Worm (Caenorhabditis elegans): ENCODE data around the gene T08B1.4.

T08B1.4 gene

ce11 chrV:1991381-1991780, 12.3 kb downstream of the T08B1.4 start:
- no peak for TF ChIP-seq hnd-1 (tag; optimal IDR thresholded peaks at IDR 0.05)

- TF ChIP-seq hnd-1 (tag; optimal IDR thresholded peaks at IDR 0.05): no peak
- TF ChIP-seq aly-1 (tag; optimal IDR thresholded peaks at IDR 0.05): no peak
- no peak for TF ChIP-seq F13C5.2 (tag; optimal IDR thresholded peaks at IDR 0.05)
- no peak for TF ChIP-seq ets-7 (tag; optimal IDR thresholded peaks at IDR 0.05)
- no peak for TF ChIP-seq tra-4 (tag; optimal IDR thresholded peaks at IDR 0.05)
- no peak for TF ChIP-seq B0310.2 (tag; optimal IDR thresholded peaks at IDR 0.05)
These were observed 13.5 kb downstream of the T08B1.4 start, which contains the start of gene tnt-4 for ce11 chrV:1992515-1992968. tnt-4 (minus strand) TSS chrV:1992918.

ce11 chrV:1998358-1998757, 19.3 kb downstream of the T08B1.4 start:
- TF ChIP-seq B0310.2 (tag; optimal IDR thresholded peaks at IDR 0.05) (no peak), tbx-11 (GFP tag; IDR thresholded peaks at IDR 0.05) (no peak), hmbx-1 (tag; optimal IDR thresholded peaks at IDR 0.05) (no peak), hnd-1 (tag; optimal IDR thresholded peaks at IDR 0.05) (no peak), scrt-1 (GFP tag; IDR thresholded peaks at IDR 0.05) (no peak), pes-1 (GFP tag; IDR thresholded peaks at IDR 0.05) (no peak), ceh-13 (GFP tag; optimal IDR thresholded peaks at IDR 0.05) (no peak), sea-1 (GFP tag; conservative IDR thresholded peaks at IDR 0.05) (no peak), flt-1 (GFP tag; IDR thresholded peaks at IDR 0.05) (no peak), ceh-36 (tag; optimal IDR thresholded peaks at IDR 0.05) (no peak), F13C5.2 (tag; optimal IDR thresholded peaks at IDR 0.05) (no peak), aly-1 (tag; optimal IDR thresholded peaks at IDR 0.05) (no peak), hmg-4 (GFP tag; optimal IDR thresholded peaks at IDR 0.05) (no peak), tra-4 (tag; optimal IDR thresholded peaks at IDR 0.05) (no peak)

- TF ChIP-seq ama-1 (optimal IDR thresholded peaks at IDR 0.05) (no peak), tra-4 (tag; optimal IDR thresholded peaks at IDR 0.05) (no peak), B0310.2 (tag; optimal IDR thresholded peaks at IDR 0.05) (no peak), pes-1 (GFP tag; IDR thresholded peaks at IDR 0.05) (no peak), hmg-4 (GFP tag; optimal IDR thresholded peaks at IDR 0.05) (no peak), ets-7 (tag; optimal IDR thresholded peaks at IDR 0.05) (no peak), ceh-13 (GFP tag; optimal IDR thresholded peaks at IDR 0.05) (no peak)
These were observed 20.5 kb downstream of the T08B1.4 start, which contains the start of gene alh-5 for ce11 chrV:1999531-2000094. alh-5 (minus strand) TSS chrV:1999581.

- TF ChIP-seq ceh-13 (GFP tag; optimal IDR thresholded peaks at IDR 0.05) (no peak), ceh-36 (tag; optimal IDR thresholded peaks at IDR 0.05) (no peak), hmbx-1 (tag; optimal IDR thresholded peaks at IDR 0.05) (no peak), flt-1 (GFP tag; IDR thresholded peaks at IDR 0.05) (no peak), hmg-4 (GFP tag; optimal IDR thresholded peaks at IDR 0.05) (no peak), ama-1 (optimal IDR thresholded peaks at IDR 0.05) (no peak), scrt-1 (GFP tag; IDR thresholded peaks at IDR 0.05) (no peak), aly-1 (tag; optimal IDR thresholded peaks at IDR 0.05) (no peak), B0310.2 (tag; optimal IDR thresholded peaks at IDR 0.05) (no peak), ets-7 (tag; optimal IDR thresholded peaks at IDR 0.05) (no peak), tra-4 (tag; optimal IDR thresholded peaks at IDR 0.05) (no peak), pes-1 (GFP tag; IDR thresholded peaks at IDR 0.05) (no peak), hnd-1 (tag; optimal IDR thresholded peaks at IDR 0.05) (no peak), tbx-37 (GFP tag; conservative IDR thresholded peaks at IDR 0.05) (no peak)
These were observed 25.2 kb downstream of the T08B1.4 start, which contains the start of gene clec-206 for ce11 chrV:2004229-2004628. clec-206 (minus strand) TSS chrV:2004329.

ce11 chrV:2004659-2005058, 25.6 kb downstream of the T08B1.4 start, which contains the start of gene cysl-4:
cysl-4 (plus strand) TSS chrV:2004959.
- no peak for TF ChIP-seq hnd-1 (tag; optimal IDR thresholded peaks at IDR 0.05)
- no peak for TF ChIP-seq hmg-4 (GFP tag; optimal IDR thresholded peaks at IDR 0.05)
- no peak for TF ChIP-seq flt-1 (GFP tag; IDR thresholded peaks at IDR 0.05)
- TF ChIP-seq ets-7 (tag; optimal IDR thresholded peaks at IDR 0.05): no peak
- no peak for TF ChIP-seq hmbx-1 (tag; optimal IDR thresholded peaks at IDR 0.05)
- TF ChIP-seq aly-1 (tag; optimal IDR thresholded peaks at IDR 0.05): no peak
- TF ChIP-seq F13C5.2 (tag; optimal IDR thresholded peaks at IDR 0.05): no peak
- no peak for TF ChIP-seq pes-1 (GFP tag; IDR thresholded peaks at IDR 0.05)
- no peak for TF ChIP-seq ceh-36 (tag; optimal IDR thresholded peaks at IDR 0.05)
- TF ChIP-seq ama-1 (optimal IDR thresholded peaks at IDR 0.05): no peak
- no peak for TF ChIP-seq B0310.2 (tag; optimal IDR thresholded peaks at IDR 0.05)
- TF ChIP-seq scrt-1 (GFP tag; IDR thresholded peaks at IDR 0.05): no peak
- TF ChIP-seq tbx-37 (GFP tag; conservative IDR thresholded peaks at IDR 0.05): no peak
- no peak for TF ChIP-seq ceh-13 (GFP tag; optimal IDR thresholded peaks at IDR 0.05)
- no peak for TF ChIP-seq tra-4 (tag; optimal IDR thresholded peaks at IDR 0.05)
- TF ChIP-seq tbx-11 (GFP tag; IDR thresholded peaks at IDR 0.05): no peak

ce11 chrV:2008412-2008811, 29.3 kb downstream of the T08B1.4 start:
- no peak for TF ChIP-seq B0310.2 (tag; optimal IDR thresholded peaks at IDR 0.05)
- TF ChIP-seq hmbx-1 (tag; optimal IDR thresholded peaks at IDR 0.05): no peak
- TF ChIP-seq flt-1 (GFP tag; IDR thresholded peaks at IDR 0.05): no peak
- no peak for TF ChIP-seq ceh-13 (GFP tag; optimal IDR thresholded peaks at IDR 0.05)
- no peak for TF ChIP-seq ceh-36 (tag; optimal IDR thresholded peaks at IDR 0.05)
- TF ChIP-seq hmg-4 (GFP tag; optimal IDR thresholded peaks at IDR 0.05): no peak
- no peak for TF ChIP-seq aly-1 (tag; optimal IDR thresholded peaks at IDR 0.05)
- no peak for TF ChIP-seq tbx-37 (GFP tag; conservative IDR thresholded peaks at IDR 0.05)
- TF ChIP-seq tbx-11 (GFP tag; IDR thresholded peaks at IDR 0.05): no peak
- TF ChIP-seq hnd-1 (tag; optimal IDR thresholded peaks at IDR 0.05): no peak
- no peak for TF ChIP-seq scrt-1 (GFP tag; IDR thresholded peaks at IDR 0.05)
- TF ChIP-seq pes-1 (GFP tag; IDR thresholded peaks at IDR 0.05): no peak
- no peak for TF ChIP-seq sea-1 (GFP tag; conservative IDR thresholded peaks at IDR 0.05)
- no peak for TF ChIP-seq F13C5.2 (tag; optimal IDR thresholded peaks at IDR 0.05)
- TF ChIP-seq ets-7 (tag; optimal IDR thresholded peaks at IDR 0.05): no peak

- TF ChIP-seq pes-1 (GFP tag; IDR thresholded peaks at IDR 0.05) (no peak), aly-1 (tag; optimal IDR thresholded peaks at IDR 0.05) (no peak), ceh-13 (GFP tag; optimal IDR thresholded peaks at IDR 0.05) (no peak), tbx-37 (GFP tag; conservative IDR thresholded peaks at IDR 0.05) (no peak), hmg-4 (GFP tag; optimal IDR thresholded peaks at IDR 0.05) (no peak), tbx-11 (GFP tag; IDR thresholded peaks at IDR 0.05) (no peak), B0310.2 (tag; optimal IDR thresholded peaks at IDR 0.05) (no peak), tra-4 (tag; optimal IDR thresholded peaks at IDR 0.05) (no peak), ama-1 (optimal IDR thresholded peaks at IDR 0.05) (no peak), F13C5.2 (tag; optimal IDR thresholded peaks at IDR 0.05) (no peak), ceh-36 (tag; optimal IDR thresholded peaks at IDR 0.05) (no peak)
These were observed 32.7 kb downstream of the T08B1.4 start, which contains the start of gene F59A7.7 for ce11 chrV:2011777-2012176. F59A7.7 (plus strand) TSS chrV:2012077.
